Worm (Caenorhabditis elegans) whole organism, L2 larva: ENCODE results near the gene ZK177.1.

Experiments
- F13H6.1 ChIP-seq: sonication (generic microtip); optimal IDR thresholded peaks from 2 replicates; lab custom pipeline; 2016; ENCODE audit warnings: missing genetic modification characterization, missing compliant biosample characterization
- R02D3.7 ChIP-seq: fragments of 150-350 bp; optimal IDR thresholded peaks from 2 replicates; lab custom pipeline; 2014; ENCODE audit warnings: missing biosample characterization, missing genetic modification characterization
- Y55F3AM.14 ChIP-seq: fragments of 200-800 bp; sonication (Bioruptor generic); optimal IDR thresholded peaks from 2 replicates; lab custom pipeline; 2018; ENCODE audit warnings: mild to moderate bottlenecking, missing genetic modification characterization, missing compliant biosample characterization
- egl-27 ChIP-seq: sonication (generic microtip); optimal IDR thresholded peaks from 3 replicates; lab custom pipeline; 2017; ENCODE audit warnings: missing biosample characterization, missing genetic modification reagents, missing genetic modification characterization
- elt-3 ChIP-seq: sonication (generic microtip); optimal IDR thresholded peaks from 2 replicates; lab custom pipeline; 2017; ENCODE audit warnings: missing biosample characterization, missing genetic modification characterization
- fos-1 ChIP-seq: fragments of 150-350 bp; optimal IDR thresholded peaks from 2 replicates; lab custom pipeline; 2014; ENCODE audit warnings: missing biosample characterization, missing genetic modification characterization
- lsy-2 ChIP-seq, 2 experiments: fragments of 150-350 bp in 1 of 2; sonication (generic microtip) in 1 of 2; optimal IDR thresholded peaks; 2 replicates each; lab custom pipeline; 2014 to 2017; ENCODE audit warnings: missing biosample characterization in 2 of 2, missing genetic modification characterization in 2 of 2
- mdl-1 ChIP-seq, 2 experiments: fragments of 150-350 bp in 1 of 2; sonication (generic microtip) in 1 of 2; optimal IDR thresholded peaks; 2 replicates each; lab custom pipeline; 2017; ENCODE audit warnings: missing biosample characterization in 2 of 2, missing genetic modification characterization in 2 of 2
- nhr-11 ChIP-seq: fragments of 150-350 bp; optimal IDR thresholded peaks from 2 replicates; lab custom pipeline; 2014; ENCODE audit warnings: missing biosample characterization, missing genetic modification characterization
- ztf-4 ChIP-seq: fragments of 150-350 bp; optimal IDR thresholded peaks from 2 replicates; lab custom pipeline; 2014; ENCODE audit warnings: missing biosample characterization, missing genetic modification characterization

- TF ChIP-seq egl-27 (tag; lab: Kevin White, UChicago) (no peak), fos-1 (tag; lab: Kevin White, UChicago) (no peak), lsy-2 (tag; optimal IDR thresholded peaks at IDR 0.05; lab: Kevin White, UChicago) (no peak), mdl-1 (tag; optimal IDR thresholded peaks at IDR 0.05; lab: Kevin White, UChicago) (no peak), R02D3.7 (tag; lab: Kevin White, UChicago) (no peak), Y55F3AM.14 (no peak), elt-3 (tag; lab: Kevin White, UChicago) (no peak), nhr-11 (tag; lab: Kevin White, UChicago) (no peak), ztf-4 (tag; lab: Kevin White, UChicago) (no peak), F13H6.1 (tag; lab: Kevin White, UChicago) (no peak)
These were observed at the start of gene ZK177.1 for ce11 chrII:5527841-5528240.
